Worm (Caenorhabditis elegans): Measurements from ENCODE around the gene fbxc-15.
"Not testable (repeated sequence)": the region's sequence is repeated elsewhere in the genome, so short reads cannot be mapped to it uniquely, and the experiment has no call there.

DNA sequence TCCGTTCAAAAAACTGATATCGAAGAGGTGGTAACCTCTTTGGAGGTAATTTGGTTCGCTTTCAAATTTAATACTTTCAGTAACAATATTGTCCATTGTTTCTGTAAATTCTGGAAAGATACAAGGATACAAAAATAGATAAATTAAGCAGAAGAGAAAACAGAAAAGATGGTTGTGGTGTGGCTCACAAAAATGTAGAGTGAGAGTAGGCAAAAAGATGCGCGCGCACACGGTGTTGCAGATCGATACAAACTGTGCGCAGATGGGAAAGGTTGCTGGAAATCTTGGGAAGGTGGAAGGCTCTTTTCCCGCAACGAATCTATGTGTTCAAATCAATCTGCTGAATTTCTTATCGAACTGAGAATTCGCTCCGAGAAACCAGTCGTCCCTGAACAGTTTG, 45.5 kb downstream of the fbxc-15 start, which contains the start of gene btb-11:
- not testable (repeated sequence) for TF ChIP-seq him-1, W03F9.2, dao-5 (tag; optimal IDR thresholded peaks at IDR 0.05)

Measured in whole organism, L4/young adult.